Fruit fly (Drosophila melanogaster) whole organism, pupa: Measurements from ENCODE around the gene arx.

Experiments
- CG10348 ChIP-seq: fragments of 200-800 bp; sonication (Bioruptor generic); IDR thresholded peaks from 2 replicates; pipeline ENCODE4 v1.3.6; 2022; ENCODE audit warnings: missing biosample characterization, missing genetic modification characterization
- CG14655 ChIP-seq: fragments of 200-800 bp; sonication (Bioruptor generic); optimal IDR thresholded peaks from 3 replicates; lab custom pipeline; 2017; ENCODE audit warnings: mild to moderate bottlenecking, missing biosample characterization, missing genetic modification reagents, missing genetic modification characterization
- CG34367 ChIP-seq: fragments of 200-800 bp; sonication (Bioruptor generic); optimal IDR thresholded peaks from 2 replicates; lab custom pipeline; 2018; ENCODE audit warnings: missing biosample characterization, mild to moderate bottlenecking, missing genetic modification characterization
- CG4496 ChIP-seq: fragments of 200-800 bp; sonication (Bioruptor generic); IDR thresholded peaks from 3 replicates; pipeline ENCODE4 v1.3.6; 2022; ENCODE audit warnings: missing biosample characterization, missing genetic modification characterization
- CG8159 ChIP-seq: fragments of 200-800 bp; sonication (Bioruptor generic); optimal IDR thresholded peaks from 3 replicates; lab custom pipeline; 2018; ENCODE audit warnings: missing biosample characterization, mild to moderate bottlenecking, missing genetic modification characterization, moderate library complexity
- CG9948 ChIP-seq: fragments of 200-800 bp; sonication (Bioruptor generic); optimal IDR thresholded peaks from 2 replicates; lab custom pipeline; 2018; ENCODE audit warnings: missing biosample characterization, mild to moderate bottlenecking, missing genetic modification characterization, moderate library complexity
- D1 ChIP-seq: fragments of 200-800 bp; sonication (Bioruptor generic); optimal IDR thresholded peaks from 2 replicates; lab custom pipeline; 2018; ENCODE audit warnings: missing biosample characterization, mild to moderate bottlenecking, missing genetic modification characterization, moderate library complexity
- Pif1A ChIP-seq: fragments of 200-800 bp; sonication (Bioruptor generic); optimal IDR thresholded peaks from 3 replicates; lab custom pipeline; 2016; ENCODE audit warnings: missing biosample characterization, missing genetic modification characterization
- Snoo ChIP-seq: fragments of 200-800 bp; sonication (Bioruptor generic); optimal IDR thresholded peaks from 3 replicates; lab custom pipeline; 2017; ENCODE audit warnings: missing biosample characterization, mild to moderate bottlenecking, missing genetic modification characterization, inconsistent platforms

DNA sequence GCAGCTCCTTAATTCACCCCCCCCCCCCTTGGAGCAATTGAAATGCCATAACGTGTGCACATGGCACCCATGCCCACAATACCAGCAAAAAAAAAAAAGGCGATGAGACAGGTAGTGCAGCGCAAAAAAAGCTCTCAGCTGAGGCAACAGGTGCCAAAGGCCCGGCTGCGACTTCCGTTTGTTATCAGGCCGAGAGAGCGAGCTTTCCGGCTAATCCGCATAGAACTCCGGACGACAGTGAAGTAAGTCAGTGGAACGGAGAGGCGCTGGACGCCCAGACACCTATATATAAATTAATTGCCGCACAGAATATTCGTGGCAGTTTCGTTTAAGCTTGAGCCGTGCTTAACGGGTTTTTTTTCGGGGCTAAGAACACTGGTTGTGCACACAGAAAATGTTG is 38.0 kb downstream of the arx start, which contains the start of gene CG6865:
- no peak for TF ChIP-seq CG8159 (tag; lab: Kevin White, UChicago)
- no peak for TF ChIP-seq Pif1A (GFP tag; lab: Kevin White, UChicago)
- TF ChIP-seq CG34367 (tag; lab: Kevin White, UChicago): no peak
- TF ChIP-seq Snoo: no peak
- TF ChIP-seq CG9948 (tag; lab: Kevin White, UChicago): no peak
- no peak for TF ChIP-seq CG14655 (GFP tag; lab: Kevin White, UChicago)
- no peak for TF ChIP-seq CG4496 (GFP tag; lab: Robert Waterston, UW)
- TF ChIP-seq D1 (tag; lab: Kevin White, UChicago): no peak
- no peak for TF ChIP-seq CG10348
